Fruit fly (Drosophila melanogaster) whole organism, pupa: ENCODE results near the gene CG31668.

ENCODE experiments used
- CG10348 ChIP-seq: fragments of 200-800 bp; sonication (Bioruptor generic); IDR thresholded peaks from 2 replicates; pipeline ENCODE4 v1.3.6; 2022; ENCODE audit warnings: missing biosample characterization, missing genetic modification characterization
- CG12605 ChIP-seq: fragments of 200-800 bp; sonication (Bioruptor generic); IDR thresholded peaks from 2 replicates; pipeline ENCODE4 v1.3.6; 2022; ENCODE audit warnings: missing biosample characterization, missing genetic modification characterization
- CG32121 ChIP-seq: fragments of 200-800 bp; sonication (Bioruptor generic); IDR thresholded peaks from 2 replicates; pipeline ENCODE4 v1.3.6; 2022; ENCODE audit warnings: missing biosample characterization, missing genetic modification characterization
- CG34367 ChIP-seq: fragments of 200-800 bp; sonication (Bioruptor generic); optimal IDR thresholded peaks from 2 replicates; lab custom pipeline; 2018; ENCODE audit warnings: missing biosample characterization, mild to moderate bottlenecking, missing genetic modification characterization
- CG9948 ChIP-seq: fragments of 200-800 bp; sonication (Bioruptor generic); optimal IDR thresholded peaks from 2 replicates; lab custom pipeline; 2018; ENCODE audit warnings: missing biosample characterization, mild to moderate bottlenecking, missing genetic modification characterization, moderate library complexity
- EcR ChIP-seq: fragments of 200-800 bp; sonication (Bioruptor generic); optimal IDR thresholded peaks from 3 replicates; lab custom pipeline; 2019; ENCODE audit warnings: missing biosample characterization, missing genetic modification characterization, mild to moderate bottlenecking, moderate library complexity, missing genetic modification reagents
- Ets98B ChIP-seq: fragments of 200-800 bp; sonication (Bioruptor generic); IDR thresholded peaks from 2 replicates; pipeline ENCODE4 v1.3.6; 2022; ENCODE audit warnings: missing biosample characterization, missing genetic modification characterization
- Pif1A ChIP-seq: fragments of 200-800 bp; sonication (Bioruptor generic); optimal IDR thresholded peaks from 3 replicates; lab custom pipeline; 2016; ENCODE audit warnings: missing biosample characterization, missing genetic modification characterization
- Snoo ChIP-seq: fragments of 200-800 bp; sonication (Bioruptor generic); optimal IDR thresholded peaks from 3 replicates; lab custom pipeline; 2017; ENCODE audit warnings: missing biosample characterization, mild to moderate bottlenecking, missing genetic modification characterization, inconsistent platforms
- fd96Ca ChIP-seq: fragments of 200-800 bp; sonication (Bioruptor generic); IDR thresholded peaks from 3 replicates; pipeline ENCODE4 v1.3.6; 2022; ENCODE audit warnings: missing biosample characterization, missing genetic modification characterization
- rn ChIP-seq: fragments of 200-800 bp; sonication (Bioruptor generic); IDR thresholded peaks from 2 replicates; pipeline ENCODE4 v1.3.6; 2022; ENCODE audit warnings: missing biosample characterization, missing genetic modification characterization

dm6 chr2L:2242139-2242538 lies 36.2 kb upstream of the CG31668 start, which contains the start of gene CG4267:
- TF ChIP-seq Pif1A: no peak
- TF ChIP-seq fd96Ca (GFP tag; lab: Robert Waterston, UW): peak; percentile 52; the same call in 1 of the 3 replicates
- TF ChIP-seq CG34367 (tag; lab: Kevin White, UChicago): no peak
- peak; percentile 74 for TF ChIP-seq EcR
- no peak for TF ChIP-seq rn (GFP tag; lab: Robert Waterston, UW)
- TF ChIP-seq CG32121 (GFP tag; lab: Robert Waterston, UW): 0 out of 2 replicates have a peak, but pooled peaks have one; percentile 12
- no peak for TF ChIP-seq CG12605 (GFP tag; lab: Robert Waterston, UW)
- TF ChIP-seq CG10348 (GFP tag; lab: Robert Waterston, UW): 0 out of 2 replicates have a peak, but pooled peaks have one; percentile 23
- no peak for TF ChIP-seq Snoo (tag; lab: Kevin White, UChicago)
- no peak for TF ChIP-seq CG9948 (tag; lab: Kevin White, UChicago)
- peak; percentile 20; the same call in 1 of the 2 replicates for TF ChIP-seq Ets98B
